Worm (Caenorhabditis elegans) whole organism, L4 larva: ENCODE data around the gene egl-45.

Source experiments
- ZK337.2 ChIP-seq: fragments of 200-800 bp; sonication (Bioruptor generic); IDR thresholded peaks from 2 replicates; pipeline ENCODE4 v1.3.6; 2022; ENCODE audit warnings: missing genetic modification reagents, missing genetic modification characterization, missing compliant biosample characterization
- aly-2 ChIP-seq: sonication (generic microtip); optimal IDR thresholded peaks from 2 replicates; lab custom pipeline; 2018; ENCODE audit warnings: missing biosample characterization, missing genetic modification characterization
- ama-1 ChIP-seq: fragments of 150-350 bp; optimal IDR thresholded peaks from 2 replicates; lab custom pipeline; 2014; ENCODE audit warnings: inconsistent platforms, mixed read lengths
- mep-1 ChIP-seq: fragments of 150-350 bp; sonication (generic microtip); optimal IDR thresholded peaks from 3 replicates; lab custom pipeline; 2014; ENCODE audit warnings: missing biosample characterization, missing genetic modification characterization
- nhr-11 ChIP-seq: fragments of 150-350 bp; optimal IDR thresholded peaks from 2 replicates; lab custom pipeline; 2014; ENCODE audit warnings: missing biosample characterization, missing genetic modification characterization
- nhr-237 ChIP-seq: sonication (generic microtip); optimal IDR thresholded peaks from 2 replicates; lab custom pipeline; 2017; ENCODE audit warnings: missing biosample characterization, missing genetic modification characterization
- nhr-77 ChIP-seq: fragments of 150-350 bp; optimal IDR thresholded peaks from 2 replicates; lab custom pipeline; 2014; ENCODE audit warnings: missing biosample characterization, missing genetic modification characterization
- php-3 ChIP-seq: fragments of 200-800 bp; sonication (Bioruptor generic); IDR thresholded peaks from 2 replicates; pipeline ENCODE4 v1.3.6; 2022; ENCODE audit warnings: missing genetic modification reagents, missing genetic modification characterization, missing compliant biosample characterization
- skn-1 ChIP-seq: fragments of 150-350 bp; optimal IDR thresholded peaks from 2 replicates; lab custom pipeline; 2014; ENCODE audit warnings: missing biosample characterization, missing genetic modification characterization
- unc-39 ChIP-seq: sonication (generic microtip); optimal IDR thresholded peaks from 2 replicates; lab custom pipeline; 2017; ENCODE audit warnings: missing biosample characterization, missing genetic modification characterization
- ztf-11 ChIP-seq: fragments of 150-350 bp; optimal IDR thresholded peaks from 2 replicates; lab custom pipeline; 2014; ENCODE audit warnings: missing biosample characterization, missing genetic modification characterization

- TF ChIP-seq nhr-237 (tag; lab: Kevin White, UChicago), result no peak
- TF ChIP-seq aly-2 (tag; lab: Kevin White, UChicago), result no peak
- TF ChIP-seq ama-1, result no peak
- TF ChIP-seq php-3 (GFP tag; lab: Robert Waterston, UW), result no peak
- TF ChIP-seq nhr-11, result no peak
- TF ChIP-seq unc-39, result no peak
- no peak for TF ChIP-seq skn-1 (tag; lab: Kevin White, UChicago)
- TF ChIP-seq mep-1, result no peak
- TF ChIP-seq ztf-11 (tag; lab: Kevin White, UChicago), result no peak
- TF ChIP-seq ZK337.2 (GFP tag; lab: Robert Waterston, UW), result no peak
- TF ChIP-seq nhr-77 (tag; lab: Kevin White, UChicago), result no peak
Measured at ce11 chrIII:7809033-7809432, 19.4 kb downstream of the egl-45 start.
